Fruit fly (Drosophila melanogaster) whole organism, embryonic: ENCODE data around the gene Alms1a.
A peak's percentile ranks its signal among the peaks of the same experiment; 100 is the strongest.

Experiments used
- Abd-B ChIP-seq: fragments of 200-800 bp; sonication (Bioruptor generic); optimal IDR thresholded peaks from 2 replicates; lab custom pipeline; 2018; ENCODE audit warnings: missing biosample characterization, mild to moderate bottlenecking, missing genetic modification characterization, moderate library complexity
- Asciz ChIP-seq: fragments of 200-800 bp; sonication (Bioruptor generic); optimal IDR thresholded peaks from 2 replicates; lab custom pipeline; 2017; ENCODE audit warnings: missing biosample characterization, mild to moderate bottlenecking, missing genetic modification characterization, missing genetic modification reagents
- CG10321 ChIP-seq: fragments of 200-800 bp; sonication (Bioruptor generic); IDR thresholded peaks from 2 replicates; pipeline ENCODE4 v1.3.6; 2022; ENCODE audit warnings: missing biosample characterization, missing genetic modification characterization
- CG10979 ChIP-seq: fragments of 200-800 bp; sonication (Bioruptor generic); optimal IDR thresholded peaks from 2 replicates; lab custom pipeline; 2018; ENCODE audit warnings: missing biosample characterization, mild to moderate bottlenecking, missing genetic modification characterization, moderate library complexity
- CG11695 ChIP-seq: fragments of 200-800 bp; sonication (Bioruptor generic); IDR thresholded peaks from 3 replicates; pipeline ENCODE4 v1.3.6; 2022; ENCODE audit warnings: missing biosample characterization, missing genetic modification characterization
- CG11696 ChIP-seq: fragments of 200-800 bp; sonication (Bioruptor generic); IDR thresholded peaks from 2 replicates; pipeline ENCODE4 v1.3.6; 2022; ENCODE audit warnings: missing biosample characterization, missing genetic modification characterization
- CG13287 ChIP-seq: fragments of 200-800 bp; sonication (Bioruptor generic); IDR thresholded peaks from 2 replicates; pipeline ENCODE4 v1.3.6; 2022; ENCODE audit warnings: missing biosample characterization, missing genetic modification characterization; ENCODE audit not compliant: partially characterized antibody
- CG13894 ChIP-seq: fragments of 200-800 bp; sonication (Bioruptor generic); optimal IDR thresholded peaks from 3 replicates; lab custom pipeline; 2018; ENCODE audit warnings: missing biosample characterization, mild to moderate bottlenecking, missing genetic modification characterization, moderate library complexity
- CG16779 ChIP-seq: fragments of 200-800 bp; sonication (Bioruptor generic); IDR thresholded peaks from 2 replicates; pipeline ENCODE4 v1.3.6; 2022; ENCODE audit warnings: missing biosample characterization, missing genetic modification characterization
- CG16815 ChIP-seq: fragments of 200-800 bp; sonication (Bioruptor generic); optimal IDR thresholded peaks from 3 replicates; lab custom pipeline; 2017; ENCODE audit warnings: missing biosample characterization, mild to moderate bottlenecking, missing genetic modification characterization
- CG18262 ChIP-seq: fragments of 200-800 bp; optimal IDR thresholded peaks from 3 replicates; lab custom pipeline; 2019; ENCODE audit warnings: missing biosample characterization, mild to moderate bottlenecking, missing genetic modification characterization, moderate library complexity
- CG1832 ChIP-seq: fragments of 200-800 bp; sonication (Bioruptor generic); optimal IDR thresholded peaks from 2 replicates; lab custom pipeline; 2017; ENCODE audit warnings: missing biosample characterization, mild to moderate bottlenecking, missing genetic modification characterization, inconsistent platforms
- CG18476 ChIP-seq: fragments of 200-800 bp; sonication (Bioruptor generic); optimal IDR thresholded peaks from 2 replicates; lab custom pipeline; 2016; ENCODE audit warnings: missing biosample characterization, mild to moderate bottlenecking, missing genetic modification characterization
- CG2889 ChIP-seq: fragments of 200-800 bp; sonication (Bioruptor generic); IDR thresholded peaks from 3 replicates; pipeline ENCODE4 v1.3.6; 2022; ENCODE audit warnings: missing biosample characterization, missing genetic modification characterization
- CG30403 ChIP-seq: fragments of 200-800 bp; sonication (Bioruptor generic); optimal IDR thresholded peaks from 3 replicates; lab custom pipeline; 2016; ENCODE audit warnings: missing biosample characterization, missing genetic modification characterization
- CG30431 ChIP-seq: fragments of 200-800 bp; sonication (Bioruptor generic); optimal IDR thresholded peaks from 2 replicates; lab custom pipeline; 2017; ENCODE audit warnings: missing biosample characterization, missing genetic modification characterization
- CG33557 ChIP-seq: fragments of 200-800 bp; sonication (Bioruptor generic); optimal IDR thresholded peaks from 2 replicates; lab custom pipeline; 2019; ENCODE audit warnings: missing biosample characterization, mild to moderate bottlenecking, missing genetic modification characterization, moderate library complexity
- CG4617 ChIP-seq: fragments of 200-800 bp; sonication (Bioruptor generic); optimal IDR thresholded peaks from 3 replicates; lab custom pipeline; 2016; ENCODE audit warnings: missing biosample characterization, missing genetic modification characterization, borderline replicate concordance
- CG4820 ChIP-seq: fragments of 200-800 bp; sonication (Bioruptor generic); optimal IDR thresholded peaks from 3 replicates; lab custom pipeline; 2016; ENCODE audit warnings: missing biosample characterization, missing genetic modification characterization
- CG8281 ChIP-seq: fragments of 200-800 bp; sonication (Bioruptor generic); optimal IDR thresholded peaks from 2 replicates; lab custom pipeline; 2018; ENCODE audit warnings: missing biosample characterization, mild to moderate bottlenecking, missing genetic modification characterization, moderate library complexity
- CG8388 ChIP-seq: fragments of 200-800 bp; sonication (Bioruptor generic); optimal IDR thresholded peaks from 2 replicates; lab custom pipeline; 2019; ENCODE audit warnings: missing biosample characterization, mild to moderate bottlenecking, missing genetic modification characterization, moderate library complexity
- CG9437 ChIP-seq: fragments of 200-800 bp; sonication (Bioruptor generic); optimal IDR thresholded peaks from 2 replicates; lab custom pipeline; 2018; ENCODE audit warnings: missing biosample characterization, mild to moderate bottlenecking, missing genetic modification characterization
- CHES-1-like ChIP-seq: fragments of 200-800 bp; sonication (Bioruptor generic); optimal IDR thresholded peaks from 2 replicates; lab custom pipeline; 2016; ENCODE audit warnings: missing biosample characterization, missing genetic modification characterization
- Chrac-16 ChIP-seq: fragments of 200-800 bp; sonication (Bioruptor generic); optimal IDR thresholded peaks from 3 replicates; lab custom pipeline; 2016; ENCODE audit warnings: missing biosample characterization, missing genetic modification characterization
- Dad ChIP-seq: fragments of 200-800 bp; sonication (Bioruptor generic); optimal IDR thresholded peaks from 3 replicates; lab custom pipeline; 2016; ENCODE audit warnings: missing biosample characterization, missing genetic modification characterization
- Ets97D ChIP-seq: fragments of 200-800 bp; sonication (Bioruptor generic); optimal IDR thresholded peaks from 3 replicates; lab custom pipeline; 2016; ENCODE audit warnings: missing biosample characterization, missing genetic modification characterization
- H2.0 ChIP-seq: fragments of 200-800 bp; sonication (Bioruptor generic); IDR thresholded peaks from 2 replicates; pipeline ENCODE4 v1.3.6; 2022; ENCODE audit warnings: missing biosample characterization, missing genetic modification characterization
- Hand ChIP-seq: fragments of 200-800 bp; sonication (Bioruptor generic); optimal IDR thresholded peaks from 2 replicates; lab custom pipeline; 2017; ENCODE audit warnings: mild to moderate bottlenecking, missing biosample characterization, missing genetic modification reagents, missing genetic modification characterization
- Hey ChIP-seq: fragments of 200-800 bp; sonication (Bioruptor generic); optimal IDR thresholded peaks from 3 replicates; lab custom pipeline; 2018; ENCODE audit warnings: missing biosample characterization, mild to moderate bottlenecking, missing genetic modification characterization
- Hr51 ChIP-seq, 2 experiments: fragments of 200-800 bp; sonication (Bioruptor generic); optimal IDR thresholded peaks; 2 replicates in 1 of 2; 3 replicates in 1 of 2; lab custom pipeline; 2016 to 2018; ENCODE audit warnings: missing biosample characterization in 2 of 2, missing genetic modification characterization in 2 of 2, mild to moderate bottlenecking in 1 of 2, moderate library complexity in 1 of 2
- Myb ChIP-seq: fragments of 200-800 bp; sonication (Bioruptor generic); optimal IDR thresholded peaks from 2 replicates; lab custom pipeline; 2016; ENCODE audit warnings: missing biosample characterization, missing genetic modification characterization
- NFAT ChIP-seq: fragments of 200-800 bp; sonication (Bioruptor generic); IDR thresholded peaks from 2 replicates; pipeline ENCODE4 v1.3.6; 2022; ENCODE audit warnings: missing biosample characterization, missing genetic modification characterization
- NK7.1 ChIP-seq: fragments of 200-800 bp; sonication (Bioruptor generic); optimal IDR thresholded peaks from 3 replicates; lab custom pipeline; 2016; ENCODE audit warnings: missing biosample characterization, missing genetic modification characterization
- Ptx1 ChIP-seq: fragments of 200-800 bp; sonication (Bioruptor generic); IDR thresholded peaks from 2 replicates; pipeline ENCODE4 v1.3.6; 2022; ENCODE audit warnings: missing biosample characterization, missing genetic modification characterization
- Scr ChIP-seq: fragments of 200-800 bp; sonication (Bioruptor generic); IDR thresholded peaks from 2 replicates; pipeline ENCODE4 v1.3.6; 2022; ENCODE audit warnings: missing biosample characterization, missing genetic modification characterization; ENCODE audit not compliant: partially characterized antibody
- Spps ChIP-seq: fragments of 200-800 bp; sonication (Bioruptor generic); optimal IDR thresholded peaks from 2 replicates; lab custom pipeline; 2018; ENCODE audit warnings: missing biosample characterization, mild to moderate bottlenecking, missing genetic modification characterization
- aop ChIP-seq: fragments of 200-800 bp; sonication (Bioruptor generic); IDR thresholded peaks from 2 replicates; pipeline ENCODE4 v1.3.6; 2022; ENCODE audit warnings: missing biosample characterization, missing genetic modification characterization
- az2 ChIP-seq: fragments of 200-800 bp; sonication (Bioruptor generic); optimal IDR thresholded peaks from 3 replicates; lab custom pipeline; 2016; ENCODE audit warnings: missing biosample characterization, missing genetic modification characterization
- cg ChIP-seq: fragments of 200-800 bp; sonication (Bioruptor generic); optimal IDR thresholded peaks from 3 replicates; lab custom pipeline; 2019; ENCODE audit warnings: missing biosample characterization, mild to moderate bottlenecking, missing genetic modification characterization, moderate library complexity
- chif ChIP-seq, 2 experiments: fragments of 200-800 bp; sonication (Bioruptor generic); optimal IDR thresholded peaks; 3 replicates each; lab custom pipeline; 2016; ENCODE audit warnings: missing biosample characterization in 2 of 2, missing genetic modification characterization in 2 of 2
- knrl ChIP-seq: fragments of 200-800 bp; sonication (Bioruptor generic); IDR thresholded peaks from 3 replicates; pipeline ENCODE4 v1.3.6; 2022; ENCODE audit warnings: missing biosample characterization, missing genetic modification characterization; ENCODE audit not compliant: partially characterized antibody
- luna ChIP-seq: fragments of 200-800 bp; sonication (Bioruptor generic); optimal IDR thresholded peaks from 2 replicates; lab custom pipeline; 2016; ENCODE audit warnings: missing biosample characterization, missing genetic modification characterization
- nerfin-2 ChIP-seq: fragments of 200-800 bp; sonication (Bioruptor generic); IDR thresholded peaks from 2 replicates; pipeline ENCODE4 v1.3.6; 2022; ENCODE audit warnings: missing biosample characterization, missing genetic modification characterization; ENCODE audit not compliant: partially characterized antibody
- org-1 ChIP-seq: fragments of 200-800 bp; sonication (Bioruptor generic); optimal IDR thresholded peaks from 2 replicates; lab custom pipeline; 2017; ENCODE audit warnings: missing biosample characterization, missing genetic modification characterization
- sd ChIP-seq: fragments of 200-800 bp; sonication (Bioruptor generic); optimal IDR thresholded peaks from 3 replicates; lab custom pipeline; 2018; ENCODE audit warnings: missing biosample characterization, mild to moderate bottlenecking, missing genetic modification characterization, moderate library complexity
- seq ChIP-seq: fragments of 200-800 bp; sonication (Bioruptor generic); IDR thresholded peaks from 2 replicates; pipeline ENCODE4 v1.3.6; 2022; ENCODE audit warnings: missing biosample characterization, missing genetic modification characterization
- slp2 ChIP-seq: fragments of 200-800 bp; sonication (Bioruptor generic); optimal IDR thresholded peaks from 2 replicates; lab custom pipeline; 2016; ENCODE audit warnings: missing biosample characterization, missing genetic modification characterization
- sna ChIP-seq: fragments of 200-800 bp; sonication (Bioruptor generic); IDR thresholded peaks from 2 replicates; pipeline ENCODE4 v1.3.6; 2022; ENCODE audit warnings: missing biosample characterization, missing genetic modification characterization; ENCODE audit not compliant: partially characterized antibody
- trem ChIP-seq: fragments of 200-800 bp; optimal IDR thresholded peaks from 3 replicates; lab custom pipeline; 2019; ENCODE audit warnings: missing biosample characterization, mild to moderate bottlenecking, missing genetic modification characterization, moderate library complexity
- wor ChIP-seq: fragments of 200-800 bp; sonication (Bioruptor generic); IDR thresholded peaks from 2 replicates; pipeline ENCODE4 v1.3.6; 2022; ENCODE audit warnings: missing biosample characterization, missing genetic modification characterization

Alms1a gene

DNA sequence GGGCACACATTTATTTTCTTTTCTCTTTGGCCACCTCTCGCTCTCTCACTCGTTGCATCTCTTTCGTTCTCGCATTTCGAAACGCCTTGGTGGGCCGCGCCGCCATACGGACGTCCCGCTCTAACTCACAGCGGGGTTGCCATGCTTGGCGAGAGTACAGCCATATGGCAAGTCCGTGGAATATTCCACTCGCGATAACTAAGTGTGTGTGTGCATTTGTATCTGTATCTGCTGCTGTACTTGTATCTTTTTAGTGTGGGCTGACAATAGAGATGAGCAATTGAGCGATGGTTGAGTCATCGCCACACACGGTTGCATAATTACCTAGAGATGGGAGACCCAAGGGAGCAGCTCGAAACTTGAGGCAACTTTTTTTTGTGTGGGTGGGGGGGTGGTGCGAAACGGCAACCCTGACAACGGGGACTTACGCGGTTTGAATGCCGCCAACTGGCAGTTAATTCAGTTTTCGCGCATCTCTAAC, 48.7 kb upstream of the Alms1a start (continued):
- peak; percentile 81 to 83 for TF ChIP-seq Hr51 (GFP tag; optimal IDR thresholded peaks at IDR 0.05; lab: Kevin White, UChicago)
- TF ChIP-seq CG30431 (GFP tag; lab: Kevin White, UChicago), result peak; percentile 68
- TF ChIP-seq Dad (GFP tag; lab: Kevin White, UChicago), result peak; percentile 84
- peak; percentile 53; the same call in 1 of the 2 replicates for TF ChIP-seq wor (GFP tag; lab: Robert Waterston, UW)
- peak; percentile 59 for TF ChIP-seq Hey (tag; lab: Kevin White, UChicago)
- TF ChIP-seq Abd-B, result peak; percentile 74
- TF ChIP-seq CG13287, result peak; percentile 85
- peak; percentile 68 for TF ChIP-seq trem (tag; lab: Kevin White, UChicago)
- TF ChIP-seq CG11696, result peak; percentile 75
- TF ChIP-seq CG16779, result peak; percentile 91
- peak; percentile 44 for TF ChIP-seq CG9437 (GFP tag; lab: Kevin White, UChicago)
- TF ChIP-seq sd (tag; lab: Kevin White, UChicago), result peak; percentile 90
- TF ChIP-seq CG11695, result peak; percentile 82
- peak; percentile 85 for TF ChIP-seq seq
- no peak for TF ChIP-seq luna (GFP tag; lab: Kevin White, UChicago)
- TF ChIP-seq CG2889 (GFP tag; lab: Robert Waterston, UW), result peak; percentile 90
- TF ChIP-seq Hand (GFP tag; lab: Kevin White, UChicago), result peak; percentile 50
- no peak for TF ChIP-seq CG18476 (GFP tag; lab: Kevin White, UChicago)
- TF ChIP-seq CG8388 (GFP tag; lab: Kevin White, UChicago), result peak; percentile 46
- TF ChIP-seq CG16815 (GFP tag; lab: Kevin White, UChicago), result peak; percentile 57
- peak; percentile 68 for TF ChIP-seq CG4820 (GFP tag; lab: Kevin White, UChicago)
- peak; percentile 90 for TF ChIP-seq Ptx1 (GFP tag; lab: Robert Waterston, UW)
- TF ChIP-seq Chrac-16 (GFP tag; lab: Kevin White, UChicago), result peak; percentile 80
- TF ChIP-seq org-1 (GFP tag; lab: Kevin White, UChicago), result peak; percentile 58
- TF ChIP-seq CHES-1-like (GFP tag; lab: Kevin White, UChicago), result peak; percentile 91
- TF ChIP-seq CG18262 (tag; lab: Kevin White, UChicago), result peak; percentile 64
- TF ChIP-seq slp2 (GFP tag; lab: Kevin White, UChicago), result peak; percentile 75
- peak; percentile 85 for TF ChIP-seq knrl
- TF ChIP-seq H2.0 (GFP tag; lab: Robert Waterston, UW), result peak; percentile 93
- peak; percentile 78 for TF ChIP-seq CG4617
- TF ChIP-seq CG10979 (tag; lab: Kevin White, UChicago), result peak; percentile 57
- TF ChIP-seq CG33557 (GFP tag; lab: Kevin White, UChicago), result no peak
- peak; percentile 67 to 82 for TF ChIP-seq chif (GFP tag; optimal IDR thresholded peaks at IDR 0.05; lab: Kevin White, UChicago)
- TF ChIP-seq Asciz (GFP tag; lab: Kevin White, UChicago), result peak; percentile 86
- TF ChIP-seq CG8281, result peak; percentile 51
- TF ChIP-seq NK7.1 (GFP tag; lab: Kevin White, UChicago), result peak; percentile 71
- peak; percentile 69 for TF ChIP-seq aop (GFP tag; lab: Robert Waterston, UW)
- TF ChIP-seq cg (GFP tag; lab: Kevin White, UChicago), result peak; percentile 98
- peak; percentile 55 for TF ChIP-seq az2 (GFP tag; lab: Kevin White, UChicago)
- TF ChIP-seq Myb (GFP tag; lab: Kevin White, UChicago), result peak; percentile 90
- peak; percentile 68 for TF ChIP-seq sna (GFP tag; lab: Robert Waterston, UW)
- TF ChIP-seq CG10321 (GFP tag; lab: Robert Waterston, UW), result peak; percentile 98
- TF ChIP-seq NFAT, result peak; percentile 95
- TF ChIP-seq CG13894, result peak; percentile 86
- peak; percentile 64 for TF ChIP-seq nerfin-2 (GFP tag; lab: Robert Waterston, UW)
- peak; percentile 86 for TF ChIP-seq CG30403
- TF ChIP-seq Scr, result peak; percentile 86
- TF ChIP-seq CG1832 (GFP tag; lab: Kevin White, UChicago), result peak; percentile 98
- TF ChIP-seq Spps (tag; lab: Kevin White, UChicago), result peak; percentile 11
- TF ChIP-seq Ets97D (GFP tag; lab: Kevin White, UChicago), result peak; percentile 89
